Worm (Caenorhabditis elegans): Measurements from ENCODE around the gene nstp-9.

ce11 chrX:10933308-10934014 lies 13.9 kb upstream of the nstp-9 start:
- TF ChIP-seq ref-1 (GFP tag; conservative IDR thresholded peaks at IDR 0.05) (no peak), med-1 (GFP tag; optimal IDR thresholded peaks at IDR 0.05; ENCODE audit: insufficient read depth) (no peak), tab-1 (GFP tag; IDR thresholded peaks at IDR 0.05) (no peak)

Measured in whole organism, midembryonic.